Worm (Caenorhabditis elegans) whole organism, mixed stage, embryonic: Measurements from ENCODE around the gene gon-1.

Source experiments
- mep-1 ChIP-seq: fragments of 150-350 bp; optimal IDR thresholded peaks from 2 replicates; lab custom pipeline; 2017; ENCODE audit warnings: missing biosample characterization, missing genetic modification reagents, missing genetic modification characterization, inconsistent platforms
- nhr-2 ChIP-seq: fragments of 150-350 bp; optimal IDR thresholded peaks from 2 replicates; lab custom pipeline; 2014; ENCODE audit warnings: missing biosample characterization, missing genetic modification characterization
- nhr-28 ChIP-seq: fragments of 150-350 bp; optimal IDR thresholded peaks from 2 replicates; lab custom pipeline; 2014; ENCODE audit warnings: missing biosample characterization, missing genetic modification characterization
- nhr-76 ChIP-seq: sonication (generic microtip); optimal IDR thresholded peaks from 2 replicates; lab custom pipeline; 2017; ENCODE audit warnings: missing biosample characterization, missing genetic modification characterization
- pha-4 ChIP-seq: fragments of 150-350 bp; optimal IDR thresholded peaks from 2 replicates; lab custom pipeline; 2018; ENCODE audit warnings: missing biosample characterization, missing genetic modification reagents, missing genetic modification characterization
- sem-2 ChIP-seq: fragments of 200-800 bp; sonication (Bioruptor generic); optimal IDR thresholded peaks from 2 replicates; lab custom pipeline; 2018; ENCODE audit warnings: mild to moderate bottlenecking, missing genetic modification characterization, missing compliant biosample characterization
- snpc-4 ChIP-seq: fragments of 150-350 bp; optimal IDR thresholded peaks from 2 replicates; lab custom pipeline; 2014; ENCODE audit warnings: missing biosample characterization, missing genetic modification characterization
- sptf-1 ChIP-seq: sonication (generic microtip); optimal IDR thresholded peaks from 2 replicates; lab custom pipeline; 2017; ENCODE audit warnings: mild to moderate bottlenecking, missing genetic modification characterization, moderate library complexity, missing compliant biosample characterization
- unc-39 ChIP-seq: fragments of 150-350 bp; optimal IDR thresholded peaks from 2 replicates; lab custom pipeline; 2014; ENCODE audit warnings: missing biosample characterization, missing genetic modification characterization
- unc-62 ChIP-seq: fragments of 150-350 bp; optimal IDR thresholded peaks from 2 replicates; lab custom pipeline; 2014; ENCODE audit warnings: missing biosample characterization, missing genetic modification reagents, missing genetic modification characterization
- zip-8 ChIP-seq: fragments of 150-350 bp; optimal IDR thresholded peaks from 2 replicates; lab custom pipeline; 2014; ENCODE audit warnings: missing biosample characterization, missing genetic modification characterization
- ztf-11 ChIP-seq: fragments of 150-350 bp; optimal IDR thresholded peaks from 2 replicates; lab custom pipeline; 2014; ENCODE audit warnings: missing biosample characterization, missing genetic modification characterization

- TF ChIP-seq nhr-28 (tag; lab: Kevin White, UChicago) (no peak), ztf-11 (tag; lab: Kevin White, UChicago) (no peak), unc-39 (tag; lab: Kevin White, UChicago) (no peak), pha-4 (no peak), nhr-2 (tag; lab: Kevin White, UChicago) (no peak), unc-62 (GFP tag; lab: Kevin White, UChicago) (no peak), snpc-4 (tag; lab: Kevin White, UChicago) (no peak), nhr-76 (tag; lab: Kevin White, UChicago) (no peak), sptf-1 (tag; lab: Kevin White, UChicago) (no peak), zip-8 (tag; lab: Kevin White, UChicago) (no peak), mep-1 (tag; lab: Kevin White, UChicago) (no peak), sem-2 (GFP tag; lab: Kevin White, UChicago) (no peak)
Observed at ce11 chrIV:9932055-9932454, 21.2 kb downstream of the gon-1 start, which contains the start of the genes trmt-10A and F25H8.2.
